Worm (Caenorhabditis elegans): Measurements from ENCODE around the gene trxr-2.

The trxr-2 gene

DNA sequence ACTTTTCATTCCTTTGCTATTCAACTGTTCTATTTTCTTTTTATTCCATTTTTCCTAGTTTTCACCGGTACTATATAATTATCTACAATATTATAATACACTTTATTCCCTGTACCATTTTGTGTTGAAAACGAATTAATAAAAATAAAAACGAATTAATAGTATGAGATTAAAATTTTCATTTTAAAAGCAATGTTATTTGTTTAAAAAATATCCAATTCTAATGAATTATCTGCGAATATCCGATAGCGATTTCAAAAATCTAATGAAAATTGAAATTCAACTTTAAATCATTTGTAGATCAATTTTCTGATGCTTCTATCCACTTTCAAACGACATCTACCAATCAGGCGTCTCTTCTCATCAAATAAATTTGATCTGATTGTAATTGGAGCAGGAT is at the start of gene trxr-2:
trxr-2 (plus strand) TSS at position 301 of the 400 bp plus-strand sequence.
- no peak for TF ChIP-seq elt-1 (tag; optimal IDR thresholded peaks at IDR 0.05)
- TF ChIP-seq fos-1 (tag; optimal IDR thresholded peaks at IDR 0.05), result no peak
- TF ChIP-seq ztf-11 (tag; optimal IDR thresholded peaks at IDR 0.05), result no peak
- no peak for TF ChIP-seq unc-55 (GFP tag; optimal IDR thresholded peaks at IDR 0.05)
- TF ChIP-seq mdl-1 (tag; optimal IDR thresholded peaks at IDR 0.05), result no peak

DNA sequence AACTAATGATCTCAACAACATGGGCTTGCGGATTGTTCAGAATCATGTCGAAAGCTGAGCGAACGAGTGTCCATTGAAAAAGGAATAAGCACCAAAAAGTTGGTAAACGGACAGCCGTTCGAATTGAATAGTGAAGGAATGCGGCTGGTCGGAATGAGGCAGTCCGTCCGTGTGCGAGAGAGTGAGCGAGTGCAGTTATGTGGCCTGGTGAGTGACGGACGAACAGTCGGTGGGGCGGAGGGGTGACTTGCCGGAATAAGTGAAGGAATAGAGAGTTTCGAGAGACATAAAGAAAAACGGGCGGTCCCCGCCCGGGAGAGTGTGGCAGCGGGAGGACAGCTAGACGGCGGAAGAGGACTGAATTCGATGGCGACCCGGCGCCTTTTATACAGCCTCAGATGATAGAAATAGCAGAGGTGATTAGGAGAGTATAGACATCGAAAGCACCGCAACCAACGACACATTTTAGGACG is 48.2 kb upstream of the trxr-2 start:
- peak; percentile 47 for TF ChIP-seq nhr-25 (tag; optimal IDR thresholded peaks at IDR 0.05)
- peak; percentile 75 for TF ChIP-seq sma-3 (GFP tag; optimal IDR thresholded peaks at IDR 0.05)
- peak; percentile 18 for TF ChIP-seq nhr-77 (tag; optimal IDR thresholded peaks at IDR 0.05)
- TF ChIP-seq nhr-129 (tag; optimal IDR thresholded peaks at IDR 0.05), result peak; percentile 57
- peak; percentile 65 for TF ChIP-seq lin-13 (GFP tag; optimal IDR thresholded peaks at IDR 0.05)
- TF ChIP-seq elt-3 (tag; optimal IDR thresholded peaks at IDR 0.05), result no peak
- TF ChIP-seq mbf-1 (tag; optimal IDR thresholded peaks at IDR 0.05), result no peak
- no peak for TF ChIP-seq skn-1 (tag; optimal IDR thresholded peaks at IDR 0.05)
- peak; percentile 97 for TF ChIP-seq ama-1 (optimal IDR thresholded peaks at IDR 0.05)
- TF ChIP-seq unc-62 (GFP tag; optimal IDR thresholded peaks at IDR 0.05), result no peak
- no peak for TF ChIP-seq nhr-237 (tag; optimal IDR thresholded peaks at IDR 0.05)
- TF ChIP-seq gmeb-1 (tag; optimal IDR thresholded peaks at IDR 0.05), result peak; percentile 62
- TF ChIP-seq blmp-1 (tag; optimal IDR thresholded peaks at IDR 0.05; ENCODE audit: insufficient read depth), result no peak
- no peak for TF ChIP-seq sma-9 (GFP tag; optimal IDR thresholded peaks at IDR 0.05)
- no peak for TF ChIP-seq sma-9 (tag; optimal IDR thresholded peaks at IDR 0.05)
- no peak for TF ChIP-seq nhr-11 (tag; optimal IDR thresholded peaks at IDR 0.05)
- TF ChIP-seq snpc-4 (tag; optimal IDR thresholded peaks at IDR 0.05), result peak; percentile 3
- peak; percentile 50 for TF ChIP-seq nhr-10 (tag; optimal IDR thresholded peaks at IDR 0.05)
- TF ChIP-seq crh-2 (tag; optimal IDR thresholded peaks at IDR 0.05), result peak; percentile 75
- peak; percentile 84 for TF ChIP-seq fos-1 (tag; optimal IDR thresholded peaks at IDR 0.05)
- peak; percentile 51 for TF ChIP-seq sem-4 (tag; optimal IDR thresholded peaks at IDR 0.05)
- TF ChIP-seq nhr-6 (tag; optimal IDR thresholded peaks at IDR 0.05), result no peak
- peak; percentile 3 for TF ChIP-seq mab-5 (tag; optimal IDR thresholded peaks at IDR 0.05)
- no peak for TF ChIP-seq peb-1 (tag; optimal IDR thresholded peaks at IDR 0.05)
- peak; percentile 87 for TF ChIP-seq F13H6.1 (tag; optimal IDR thresholded peaks at IDR 0.05)
- no peak for TF ChIP-seq elt-1 (tag; optimal IDR thresholded peaks at IDR 0.05)
- TF ChIP-seq ZK546.5 (tag; optimal IDR thresholded peaks at IDR 0.05), result no peak
- no peak for TF ChIP-seq unc-39 (tag; optimal IDR thresholded peaks at IDR 0.05)
- peak; percentile 87 for TF ChIP-seq Y55F3AM.14 (GFP tag; optimal IDR thresholded peaks at IDR 0.05)
- no peak for TF ChIP-seq zag-1 (tag; optimal IDR thresholded peaks at IDR 0.05)
- peak; percentile 2 for TF ChIP-seq ceh-16 (tag; optimal IDR thresholded peaks at IDR 0.05)
- TF ChIP-seq lsy-2 (tag; optimal IDR thresholded peaks at IDR 0.05), result peak in 1 of 2 experiments; percentile 63
- peak; percentile 17 to 31 for TF ChIP-seq mdl-1 (tag; optimal IDR thresholded peaks at IDR 0.05)
- no peak for TF ChIP-seq C34F6.9 (tag; optimal IDR thresholded peaks at IDR 0.05)
- TF ChIP-seq nhr-21 (tag; optimal IDR thresholded peaks at IDR 0.05), result peak; percentile 53
- TF ChIP-seq unc-55 (GFP tag; optimal IDR thresholded peaks at IDR 0.05), result no peak
- no peak for TF ChIP-seq nhr-23 (tag; optimal IDR thresholded peaks at IDR 0.05)

DNA sequence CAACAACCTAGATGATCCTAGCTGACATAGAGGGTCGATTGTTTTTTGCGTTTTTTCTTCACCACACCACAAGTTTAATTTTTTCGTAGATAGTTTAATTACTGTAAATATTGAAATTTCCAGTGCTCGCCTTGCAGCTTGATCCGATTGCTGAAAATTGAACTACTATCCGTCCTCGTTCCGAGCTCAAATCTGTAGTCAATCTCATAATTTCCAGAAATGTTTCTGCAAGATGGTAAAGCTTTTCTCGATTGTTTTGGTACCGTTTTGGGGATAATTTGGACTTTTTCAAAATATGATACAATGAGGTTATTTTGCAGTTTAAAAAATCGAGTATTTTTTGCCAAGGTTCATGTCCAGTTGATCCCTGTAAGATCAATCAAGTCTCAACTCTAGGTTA is 47.5 kb upstream of the trxr-2 start:
- TF ChIP-seq ztf-11 (tag; optimal IDR thresholded peaks at IDR 0.05) (no peak), ztf-1 (GFP tag; conservative IDR thresholded peaks at IDR 0.05) (no peak), lin-11 (tag; optimal IDR thresholded peaks at IDR 0.05) (no peak), nhr-25 (tag; optimal IDR thresholded peaks at IDR 0.05) (no peak), ceh-16 (tag; optimal IDR thresholded peaks at IDR 0.05) (no peak), ceh-82 (tag; optimal IDR thresholded peaks at IDR 0.05) (no peak), snpc-4 (tag; optimal IDR thresholded peaks at IDR 0.05) (no peak), mdl-1 (tag; optimal IDR thresholded peaks at IDR 0.05) (no peak), nhr-10 (tag; optimal IDR thresholded peaks at IDR 0.05) (no peak), peb-1 (tag; optimal IDR thresholded peaks at IDR 0.05) (no peak), dmd-4 (tag; optimal IDR thresholded peaks at IDR 0.05) (no peak), unc-55 (GFP tag; optimal IDR thresholded peaks at IDR 0.05) (no peak), nhr-77 (tag; optimal IDR thresholded peaks at IDR 0.05) (no peak), F13H6.1 (tag; optimal IDR thresholded peaks at IDR 0.05) (no peak)
